Worm (Caenorhabditis elegans) whole organism, L4 larva: Measurements from ENCODE around the gene str-81.

ENCODE experiments used
- F10B5.3 ChIP-seq: sonication (generic microtip); optimal IDR thresholded peaks from 2 replicates; lab custom pipeline; 2016; ENCODE audit warnings: mild to moderate bottlenecking, missing genetic modification characterization, missing compliant biosample characterization
- T26A8.4 ChIP-seq: fragments of 200-800 bp; sonication (Bioruptor generic); IDR thresholded peaks from 2 replicates; pipeline ENCODE4 v1.3.6; 2022; ENCODE audit warnings: missing genetic modification characterization, missing compliant biosample characterization
- aha-1 ChIP-seq: fragments of 150-350 bp; peaks from one replicate; lab custom pipeline; 2014; ENCODE audit warnings: missing biosample characterization, missing genetic modification characterization
- ceh-20 ChIP-seq: fragments of 200-800 bp; sonication (Bioruptor generic); IDR thresholded peaks from 2 replicates; pipeline ENCODE4 v1.3.6; 2022; ENCODE audit warnings: missing genetic modification reagents, missing genetic modification characterization, missing compliant biosample characterization
- ceh-28 ChIP-seq: fragments of 150-350 bp; optimal IDR thresholded peaks from 2 replicates; lab custom pipeline; 2014; ENCODE audit warnings: missing biosample characterization, missing genetic modification reagents, missing genetic modification characterization
- ces-1 ChIP-seq: fragments of 150-350 bp; sonication (generic microtip); optimal IDR thresholded peaks from 4 replicates; lab custom pipeline; 2014; ENCODE audit warnings: missing biosample characterization, missing genetic modification reagents, missing genetic modification characterization
- daf-16 ChIP-seq, 3 experiments: sonication (generic microtip); optimal IDR thresholded peaks; 2 replicates each; lab custom pipeline; 2016 to 2017; ENCODE audit warnings: missing genetic modification characterization in 3 of 3, missing genetic modification reagents in 3 of 3, mild to moderate bottlenecking in 2 of 3, missing compliant biosample characterization in 2 of 3, missing biosample characterization in 1 of 3, moderate library complexity in 1 of 3
- dmd-6 ChIP-seq: fragments of 200-800 bp; sonication (Bioruptor generic); IDR thresholded peaks from 2 replicates; pipeline ENCODE4 v1.3.6; 2022; ENCODE audit warnings: missing genetic modification reagents, missing genetic modification characterization, missing compliant biosample characterization
- egl-27 ChIP-seq: sonication (generic microtip); optimal IDR thresholded peaks from 3 replicates; lab custom pipeline; 2017; ENCODE audit warnings: missing biosample characterization, missing genetic modification reagents, missing genetic modification characterization
- fos-1 ChIP-seq: fragments of 150-350 bp; optimal IDR thresholded peaks from 2 replicates; lab custom pipeline; 2014; ENCODE audit warnings: missing biosample characterization, missing genetic modification characterization
- gei-8 ChIP-seq: fragments of 200-800 bp; sonication (Bioruptor generic); optimal IDR thresholded peaks from 2 replicates; lab custom pipeline; 2018; ENCODE audit warnings: mild to moderate bottlenecking, missing genetic modification characterization, missing compliant biosample characterization
- hlh-11 ChIP-seq: fragments of 200-800 bp; sonication (Bioruptor generic); optimal IDR thresholded peaks from 2 replicates; lab custom pipeline; 2018; ENCODE audit warnings: mild to moderate bottlenecking, missing genetic modification characterization, missing compliant biosample characterization
- jun-1 ChIP-seq: fragments of 150-350 bp; optimal IDR thresholded peaks from 2 replicates; lab custom pipeline; 2014; ENCODE audit warnings: missing biosample characterization, missing genetic modification reagents, missing genetic modification characterization
- lin-13 ChIP-seq: fragments of 150-350 bp; optimal IDR thresholded peaks from 2 replicates; lab custom pipeline; 2014; ENCODE audit warnings: missing biosample characterization, missing genetic modification reagents, missing genetic modification characterization
- lin-15B ChIP-seq: fragments of 150-350 bp; sonication (generic microtip); optimal IDR thresholded peaks from 3 replicates; lab custom pipeline; 2014; ENCODE audit warnings: missing biosample characterization, missing genetic modification characterization
- madf-9 ChIP-seq: fragments of 200-800 bp; sonication (Bioruptor generic); conservative IDR thresholded peaks from 2 replicates; pipeline ENCODE4 v1.3.6; 2022; ENCODE audit warnings: missing genetic modification reagents, missing genetic modification characterization, missing compliant biosample characterization
- mdl-1 ChIP-seq, 2 experiments: fragments of 150-350 bp in 1 of 2; sonication (generic microtip) in 1 of 2; optimal IDR thresholded peaks; 2 replicates each; lab custom pipeline; 2014 to 2017; ENCODE audit warnings: missing biosample characterization in 2 of 2, missing genetic modification characterization in 2 of 2
- mdt-29 ChIP-seq: fragments of 200-800 bp; sonication (Bioruptor generic); IDR thresholded peaks from 2 replicates; pipeline ENCODE4 v1.3.6; 2022; ENCODE audit warnings: missing genetic modification reagents, missing genetic modification characterization, missing compliant biosample characterization
- mes-2 ChIP-seq: sonication (generic microtip); optimal IDR thresholded peaks from 2 replicates; lab custom pipeline; 2016; ENCODE audit warnings: missing genotype, mild to moderate bottlenecking, missing genetic modification characterization, missing compliant biosample characterization; ENCODE audit not compliant: poor library complexity, severe bottlenecking
- mxl-2 ChIP-seq: fragments of 200-800 bp; sonication (Bioruptor generic); conservative IDR thresholded peaks from 2 replicates; pipeline ENCODE4 v1.3.6; 2022; ENCODE audit warnings: missing genetic modification reagents, missing genetic modification characterization, missing compliant biosample characterization
- mxl-3 ChIP-seq: fragments of 200-800 bp; sonication (Bioruptor generic); optimal IDR thresholded peaks from 2 replicates; lab custom pipeline; 2018; ENCODE audit warnings: mild to moderate bottlenecking, missing genetic modification characterization, missing compliant biosample characterization
- nhr-102 ChIP-seq: sonication (generic microtip); optimal IDR thresholded peaks from 2 replicates; lab custom pipeline; 2016; ENCODE audit warnings: mild to moderate bottlenecking, missing genetic modification characterization, moderate library complexity, missing compliant biosample characterization
- nhr-25 ChIP-seq: sonication (generic microtip); optimal IDR thresholded peaks from 2 replicates; lab custom pipeline; 2017; ENCODE audit warnings: missing genetic modification characterization, mild to moderate bottlenecking, missing compliant biosample characterization, antibody characterized with exemption, moderate library complexity, borderline replicate concordance; ENCODE audit not compliant: insufficient read depth
- nhr-28 ChIP-seq: fragments of 150-350 bp; optimal IDR thresholded peaks from 2 replicates; lab custom pipeline; 2014; ENCODE audit warnings: missing biosample characterization, missing genetic modification characterization
- nhr-42 ChIP-seq: fragments of 200-800 bp; sonication (Bioruptor generic); IDR thresholded peaks from 2 replicates; pipeline ENCODE4 v1.3.6; 2022; ENCODE audit warnings: missing genetic modification characterization, missing compliant biosample characterization
- pqm-1 ChIP-seq: sonication (generic microtip); optimal IDR thresholded peaks from 2 replicates; lab custom pipeline; 2017; ENCODE audit warnings: missing biosample characterization, missing genetic modification characterization
- set-16 ChIP-seq: fragments of 200-800 bp; sonication (Bioruptor generic); IDR thresholded peaks from 2 replicates; pipeline ENCODE4 v1.3.6; 2022; ENCODE audit warnings: missing genetic modification reagents, missing genetic modification characterization, missing compliant biosample characterization
- skn-1 ChIP-seq: fragments of 150-350 bp; optimal IDR thresholded peaks from 2 replicates; lab custom pipeline; 2014; ENCODE audit warnings: missing biosample characterization, missing genetic modification characterization
- spr-3 ChIP-seq: fragments of 200-800 bp; sonication (Bioruptor generic); optimal IDR thresholded peaks from 2 replicates; lab custom pipeline; 2018; ENCODE audit warnings: mild to moderate bottlenecking, missing genetic modification characterization, missing compliant biosample characterization
- tra-1 ChIP-seq: fragments of 200-800 bp; sonication (Bioruptor generic); IDR thresholded peaks from 2 replicates; pipeline ENCODE4 v1.3.6; 2022; ENCODE audit warnings: missing genetic modification reagents, missing genetic modification characterization, missing compliant biosample characterization
- unc-62 ChIP-seq, 3 experiments: fragments of 150-350 bp in 1 of 3; sonication (generic microtip); optimal IDR thresholded peaks in 2 of 3; peaks in 1 of 3; 1 replicate in 1 of 3; 2 replicates in 2 of 3; lab custom pipeline; 2014 to 2017; ENCODE audit warnings: missing biosample characterization in 3 of 3, missing genetic modification characterization in 3 of 3, missing genetic modification reagents in 3 of 3, missing genotype in 1 of 3
- vab-7 ChIP-seq: fragments of 200-800 bp; sonication (Bioruptor generic); IDR thresholded peaks from 2 replicates; pipeline ENCODE4 v1.3.6; 2022; ENCODE audit warnings: missing genetic modification reagents, missing genetic modification characterization, missing compliant biosample characterization
- zfp-2 ChIP-seq: sonication (generic microtip); optimal IDR thresholded peaks from 2 replicates; lab custom pipeline; 2016; ENCODE audit warnings: mild to moderate bottlenecking, missing genetic modification characterization, missing compliant biosample characterization

Gene str-81

ce11 chrV:19262349-19262748, 11.5 kb upstream of the str-81 start, which contains the start of gene F21D9.2:
Gene F21D9.2, minus strand, starts transcription at chrV:19262449.
- TF ChIP-seq spr-3 (GFP tag; lab: Kevin White, UChicago): no peak
- TF ChIP-seq egl-27 (tag; lab: Kevin White, UChicago): no peak
- no peak for TF ChIP-seq tra-1 (GFP tag; lab: Robert Waterston, UW)
- no peak for TF ChIP-seq madf-9
- TF ChIP-seq, all 104 proteins: peak for 0

- TF ChIP-seq fos-1 (tag; lab: Kevin White, UChicago) (no peak), unc-62 (GFP tag; optimal IDR thresholded peaks at IDR 0.05 in 1 of 2; lab: Kevin White, UChicago) (peak in 1 of 2 experiments; percentile 62), unc-62 (tag; optimal IDR thresholded peaks at IDR 0.05; lab: Kevin White, UChicago) (no peak), aha-1 (tag; lab: Kevin White, UChicago) (peak; percentile 60), gei-8 (GFP tag; lab: Kevin White, UChicago) (no peak), mxl-3 (GFP tag; lab: Kevin White, UChicago) (no peak), nhr-25 (tag; lab: Kevin White, UChicago) (no peak), mdl-1 (tag; optimal IDR thresholded peaks at IDR 0.05; lab: Kevin White, UChicago) (no peak)
These were observed 9.8 kb upstream of the str-81 start for ce11 chrV:19260686-19261085.

DNA sequence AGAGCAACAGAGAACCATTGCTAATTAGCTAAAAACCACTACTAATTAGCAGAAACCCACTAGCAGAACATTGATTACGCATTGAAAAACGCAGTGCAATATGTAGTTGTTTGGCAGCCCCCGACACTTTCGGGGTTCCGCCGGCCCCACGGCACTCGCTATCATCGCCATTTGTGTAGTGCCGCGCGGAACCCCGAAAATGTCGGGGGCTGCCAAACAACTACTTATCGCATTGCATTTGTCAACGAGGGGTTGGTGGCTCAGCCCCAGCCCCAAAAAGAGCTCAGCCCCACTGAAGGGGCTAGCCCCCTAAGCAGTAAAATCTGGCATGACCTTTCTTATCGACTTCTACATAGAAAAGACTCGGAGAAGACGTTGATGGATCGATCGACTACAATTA, 8.5 kb upstream of the str-81 start:
- no peak for TF ChIP-seq vab-7 (GFP tag; lab: Robert Waterston, UW)
- no peak for TF ChIP-seq F10B5.3 (tag; lab: Kevin White, UChicago)
- TF ChIP-seq ceh-28 (tag; lab: Kevin White, UChicago): no peak
- TF ChIP-seq nhr-42 (GFP tag; lab: Robert Waterston, UW): no peak
- TF ChIP-seq jun-1 (tag; lab: Kevin White, UChicago): no peak
- peak; percentile 53 for TF ChIP-seq set-16
- TF ChIP-seq zfp-2 (tag; lab: Kevin White, UChicago): no peak
- no peak for TF ChIP-seq nhr-28 (tag; lab: Kevin White, UChicago)
- no peak for TF ChIP-seq mes-2 (tag; lab: Kevin White, UChicago)

- no peak for TF ChIP-seq vab-7 (GFP tag; lab: Robert Waterston, UW)
- TF ChIP-seq unc-62 (GFP tag; optimal IDR thresholded peaks at IDR 0.05 in 1 of 2; lab: Kevin White, UChicago): peak in 1 of 2 experiments; percentile 11
- TF ChIP-seq unc-62 (tag; optimal IDR thresholded peaks at IDR 0.05; lab: Kevin White, UChicago): no peak
These were observed 6.8 kb upstream of the str-81 start, which contains the start of gene F21D9.3 for ce11 chrV:19257653-19258052. Gene F21D9.3, minus strand, starts transcription at chrV:19257753.

DNA sequence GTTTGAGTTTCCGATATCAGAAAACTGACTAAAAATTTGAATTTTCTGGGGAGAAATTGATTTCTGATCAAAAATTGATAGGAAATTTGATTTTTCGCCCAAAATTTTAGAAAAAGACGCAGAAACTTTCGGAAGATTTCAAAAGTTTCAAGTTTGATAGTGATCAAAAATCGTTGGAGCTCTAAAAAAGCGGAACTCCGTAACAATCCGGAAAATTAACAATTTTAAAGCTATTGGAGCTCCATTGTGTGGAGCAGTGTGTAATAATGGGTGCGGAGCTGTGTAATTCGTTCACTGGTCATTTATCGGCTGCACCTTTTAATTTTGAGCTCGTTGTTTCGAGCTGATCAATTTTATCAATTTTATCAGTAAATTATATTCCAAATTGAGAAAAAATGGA, 2.6 kb upstream of the str-81 start, which contains the start of gene F21D9.4:
Gene F21D9.4 (plus strand): TSS at position 301 of the 400 bp plus-strand sequence.
- TF ChIP-seq mxl-2 (no peak), lin-15B (tag; lab: Kevin White, UChicago) (no peak), nhr-102 (tag; lab: Kevin White, UChicago) (no peak), aha-1 (tag; lab: Kevin White, UChicago) (no peak), hlh-11 (tag; lab: Kevin White, UChicago) (no peak)

- no peak for TF ChIP-seq pqm-1
- no peak for TF ChIP-seq mxl-2
- no peak for TF ChIP-seq skn-1
- TF ChIP-seq nhr-102 (tag; lab: Kevin White, UChicago): no peak
- TF ChIP-seq ceh-20: no peak
- TF ChIP-seq daf-16 (GFP tag; optimal IDR thresholded peaks at IDR 0.05; lab: Kevin White, UChicago): no peak
- TF ChIP-seq daf-16 (tag; optimal IDR thresholded peaks at IDR 0.05; lab: Kevin White, UChicago): no peak
- no peak for TF ChIP-seq nhr-28 (tag; lab: Kevin White, UChicago)
- no peak for TF ChIP-seq mdt-29 (GFP tag; lab: Robert Waterston, UW)
- TF ChIP-seq mes-2 (tag; lab: Kevin White, UChicago): no peak
- no peak for TF ChIP-seq T26A8.4
- no peak for TF ChIP-seq aha-1 (tag; lab: Kevin White, UChicago)
- no peak for TF ChIP-seq lin-13
- TF ChIP-seq dmd-6: no peak
- no peak for TF ChIP-seq ces-1 (GFP tag; lab: Kevin White, UChicago)
These were observed 961 bp upstream of the str-81 start, which contains the start of gene F21D9.11 for ce11 chrV:19251844-19252243. Gene F21D9.11, plus strand, starts transcription at chrV:19252144.
